Worm (Caenorhabditis elegans) whole organism, L3 larva: ENCODE data around the gene fmi-1.

ENCODE experiments used
- R02D3.7 ChIP-seq: fragments of 150-350 bp; optimal IDR thresholded peaks from 2 replicates; lab custom pipeline; 2014; ENCODE audit warnings: missing biosample characterization, missing genetic modification characterization
- ZK546.5 ChIP-seq: sonication (generic microtip); optimal IDR thresholded peaks from 2 replicates; lab custom pipeline; 2017; ENCODE audit warnings: missing biosample characterization, missing genetic modification characterization
- ama-1 ChIP-seq: fragments of 150-350 bp; optimal IDR thresholded peaks from 2 replicates; lab custom pipeline; 2018
- ceh-16 ChIP-seq: sonication (generic microtip); optimal IDR thresholded peaks from 2 replicates; lab custom pipeline; 2017; ENCODE audit warnings: missing biosample characterization, missing genetic modification characterization
- ceh-28 ChIP-seq: fragments of 150-350 bp; optimal IDR thresholded peaks from 2 replicates; lab custom pipeline; 2014; ENCODE audit warnings: missing biosample characterization, missing genetic modification reagents, missing genetic modification characterization
- ceh-82 ChIP-seq: fragments of 150-350 bp; optimal IDR thresholded peaks from 2 replicates; lab custom pipeline; 2014; ENCODE audit warnings: missing biosample characterization, missing genetic modification characterization
- ceh-9 ChIP-seq: sonication (generic microtip); optimal IDR thresholded peaks from 2 replicates; lab custom pipeline; 2018; ENCODE audit warnings: missing biosample characterization, missing genetic modification characterization
- egl-27 ChIP-seq: sonication (generic microtip); optimal IDR thresholded peaks from 4 replicates; lab custom pipeline; 2017; ENCODE audit warnings: missing biosample characterization, missing genetic modification reagents, missing genetic modification characterization
- egl-5 ChIP-seq: fragments of 150-350 bp; optimal IDR thresholded peaks from 2 replicates; lab custom pipeline; 2017; ENCODE audit warnings: missing biosample characterization, missing genetic modification reagents, missing genetic modification characterization, inconsistent platforms
- elt-1 ChIP-seq: fragments of 150-350 bp; optimal IDR thresholded peaks from 2 replicates; lab custom pipeline; 2014; ENCODE audit warnings: missing biosample characterization, missing genetic modification characterization
- elt-2 ChIP-seq: sonication (generic microtip); optimal IDR thresholded peaks from 2 replicates; lab custom pipeline; 2016; ENCODE audit warnings: missing genetic modification reagents, mild to moderate bottlenecking, missing genetic modification characterization, missing compliant biosample characterization
- elt-3 ChIP-seq, 3 experiments: fragments of 150-350 bp in 1 of 3; sonication (generic microtip) in 2 of 3; optimal IDR thresholded peaks; 2 replicates in 2 of 3; 4 replicates in 1 of 3; lab custom pipeline; 2014 to 2017; ENCODE audit warnings: missing biosample characterization in 3 of 3, missing genetic modification characterization in 3 of 3
- eor-1 ChIP-seq, 2 experiments: fragments of 150-350 bp; optimal IDR thresholded peaks; 2 replicates each; lab custom pipeline; 2014 to 2018; ENCODE audit warnings: missing biosample characterization in 2 of 2, missing genetic modification characterization in 2 of 2
- fkh-2 ChIP-seq: fragments of 150-350 bp; optimal IDR thresholded peaks from 2 replicates; lab custom pipeline; 2014; ENCODE audit warnings: missing biosample characterization, missing genetic modification reagents, missing genetic modification characterization
- fos-1 ChIP-seq: fragments of 150-350 bp; optimal IDR thresholded peaks from 2 replicates; lab custom pipeline; 2014; ENCODE audit warnings: missing biosample characterization, missing genetic modification characterization
- hmg-11 ChIP-seq: sonication (generic microtip); optimal IDR thresholded peaks from 2 replicates; lab custom pipeline; 2016; ENCODE audit warnings: missing genetic modification characterization, missing compliant biosample characterization
- jun-1 ChIP-seq: fragments of 150-350 bp; optimal IDR thresholded peaks from 2 replicates; lab custom pipeline; 2014; ENCODE audit warnings: missing biosample characterization, missing genetic modification reagents, missing genetic modification characterization
- lin-15B ChIP-seq: fragments of 150-350 bp; optimal IDR thresholded peaks from 2 replicates; lab custom pipeline; 2014; ENCODE audit warnings: missing biosample characterization, missing genetic modification characterization
- lin-39 ChIP-seq: fragments of 150-350 bp; optimal IDR thresholded peaks from 2 replicates; lab custom pipeline; 2018; ENCODE audit warnings: missing biosample characterization, missing genetic modification reagents, missing genetic modification characterization
- lsy-12 ChIP-seq: sonication (generic microtip); optimal IDR thresholded peaks from 2 replicates; lab custom pipeline; 2016; ENCODE audit warnings: mild to moderate bottlenecking, missing genetic modification characterization, missing compliant biosample characterization
- mml-1 ChIP-seq: fragments of 150-350 bp; sonication (generic microtip); optimal IDR thresholded peaks from 3 replicates; lab custom pipeline; 2014; ENCODE audit warnings: missing biosample characterization, missing genetic modification characterization
- nfya-1 ChIP-seq: sonication (generic microtip); optimal IDR thresholded peaks from 2 replicates; lab custom pipeline; 2017; ENCODE audit warnings: missing genetic modification characterization, mild to moderate bottlenecking, missing compliant biosample characterization, antibody characterized with exemption, moderate library complexity; ENCODE audit not compliant: insufficient read depth
- nhr-11 ChIP-seq: fragments of 150-350 bp; optimal IDR thresholded peaks from 2 replicates; lab custom pipeline; 2014; ENCODE audit warnings: missing biosample characterization, missing genetic modification characterization
- nhr-12 ChIP-seq: fragments of 150-350 bp; optimal IDR thresholded peaks from 2 replicates; lab custom pipeline; 2014; ENCODE audit warnings: missing biosample characterization, missing genetic modification characterization
- nhr-23 ChIP-seq: fragments of 150-350 bp; optimal IDR thresholded peaks from 2 replicates; lab custom pipeline; 2014; ENCODE audit warnings: missing biosample characterization, missing genetic modification reagents, missing genetic modification characterization
- nhr-237 ChIP-seq: fragments of 150-350 bp; optimal IDR thresholded peaks from 2 replicates; lab custom pipeline; 2014; ENCODE audit warnings: missing biosample characterization, missing genetic modification characterization
- nhr-25 ChIP-seq: sonication (generic microtip); optimal IDR thresholded peaks from 2 replicates; lab custom pipeline; 2017; ENCODE audit warnings: missing biosample characterization, missing genetic modification characterization
- nhr-28 ChIP-seq: fragments of 150-350 bp; optimal IDR thresholded peaks from 2 replicates; lab custom pipeline; 2014; ENCODE audit warnings: missing biosample characterization, missing genetic modification characterization
- nhr-43 ChIP-seq: sonication (generic microtip); optimal IDR thresholded peaks from 2 replicates; lab custom pipeline; 2016; ENCODE audit warnings: mild to moderate bottlenecking, missing genetic modification characterization, missing compliant biosample characterization; ENCODE audit not compliant: poor library complexity, severe bottlenecking
- nhr-67 ChIP-seq: fragments of 150-350 bp; optimal IDR thresholded peaks from 2 replicates; lab custom pipeline; 2014; ENCODE audit warnings: missing biosample characterization, missing genetic modification characterization
- nhr-76 ChIP-seq: fragments of 150-350 bp; sonication (generic microtip); optimal IDR thresholded peaks from 5 replicates; lab custom pipeline; 2014; ENCODE audit warnings: missing biosample characterization, missing genetic modification characterization
- nhr-77 ChIP-seq: fragments of 150-350 bp; optimal IDR thresholded peaks from 2 replicates; lab custom pipeline; 2014; ENCODE audit warnings: missing biosample characterization, missing genetic modification characterization
- pha-4 ChIP-seq: fragments of 150-350 bp; optimal IDR thresholded peaks from 2 replicates; lab custom pipeline; 2014; ENCODE audit warnings: missing biosample characterization, missing genetic modification reagents, missing genetic modification characterization
- pqm-1 ChIP-seq: fragments of 150-350 bp; optimal IDR thresholded peaks from 2 replicates; lab custom pipeline; 2017; ENCODE audit warnings: missing biosample characterization, missing genetic modification characterization, inconsistent platforms
- sea-2 ChIP-seq: fragments of 150-350 bp; sonication (generic microtip); optimal IDR thresholded peaks from 4 replicates; lab custom pipeline; 2014; ENCODE audit warnings: missing biosample characterization, missing genetic modification reagents, missing genetic modification characterization
- skn-1 ChIP-seq: fragments of 150-350 bp; optimal IDR thresholded peaks from 2 replicates; lab custom pipeline; 2014; ENCODE audit warnings: missing biosample characterization, missing genetic modification characterization
- snpc-4 ChIP-seq: fragments of 150-350 bp; optimal IDR thresholded peaks from 2 replicates; lab custom pipeline; 2014; ENCODE audit warnings: missing biosample characterization, missing genetic modification characterization
- tbx-2 ChIP-seq: sonication (generic microtip); optimal IDR thresholded peaks from 2 replicates; lab custom pipeline; 2016; ENCODE audit warnings: mild to moderate bottlenecking, missing genetic modification characterization, missing compliant biosample characterization
- unc-62 ChIP-seq: fragments of 150-350 bp; sonication (generic microtip); optimal IDR thresholded peaks from 4 replicates; lab custom pipeline; 2014; ENCODE audit warnings: missing biosample characterization, missing genetic modification reagents, missing genetic modification characterization
- ztf-11 ChIP-seq: fragments of 150-350 bp; optimal IDR thresholded peaks from 2 replicates; lab custom pipeline; 2014; ENCODE audit warnings: missing biosample characterization, missing genetic modification characterization
- ztf-4 ChIP-seq: fragments of 150-350 bp; optimal IDR thresholded peaks from 2 replicates; lab custom pipeline; 2014; ENCODE audit warnings: missing biosample characterization, missing genetic modification characterization

The fmi-1 gene

ce11 chrV:13002070-13002469 lies 16.8 kb upstream of the fmi-1 start, which contains the start of gene inft-2:
Gene inft-2 (plus strand): TSS chrV:13002317.
- TF ChIP-seq nhr-43 (tag; lab: Kevin White, UChicago) (no peak), pqm-1 (tag; lab: Kevin White, UChicago) (peak; percentile 27), pha-4 (tag; lab: Kevin White, UChicago) (peak; percentile 12), elt-2 (tag; lab: Kevin White, UChicago) (peak; percentile 61)

ce11 chrV:13003378-13003777 lies 15.5 kb upstream of the fmi-1 start:
- peak; percentile 11 for TF ChIP-seq skn-1 (tag; lab: Kevin White, UChicago)
- TF ChIP-seq pqm-1 (tag; lab: Kevin White, UChicago) = peak; percentile 9
- peak; percentile 2 for TF ChIP-seq ztf-4
- TF ChIP-seq mml-1 (tag; lab: Kevin White, UChicago) = no peak
- TF ChIP-seq egl-5 = no peak
- peak; percentile 66 for TF ChIP-seq pha-4 (tag; lab: Kevin White, UChicago)
- TF ChIP-seq fkh-2 = no peak
- peak; percentile 26 for TF ChIP-seq lin-15B (tag; lab: Kevin White, UChicago)
- TF ChIP-seq unc-62 = no peak
- TF ChIP-seq fos-1 = no peak
- no peak for TF ChIP-seq ceh-16
- TF ChIP-seq jun-1 = peak; percentile 34
- peak; percentile 89 for TF ChIP-seq nhr-43 (tag; lab: Kevin White, UChicago)
- TF ChIP-seq ztf-11 (tag; lab: Kevin White, UChicago) = no peak
- no peak for TF ChIP-seq ZK546.5 (tag; lab: Kevin White, UChicago)
- no peak for TF ChIP-seq nhr-11 (tag; lab: Kevin White, UChicago)
- TF ChIP-seq ceh-28 (tag; lab: Kevin White, UChicago) = no peak
- no peak for TF ChIP-seq ceh-82 (tag; lab: Kevin White, UChicago)
- peak; percentile 85 for TF ChIP-seq lin-39
- TF ChIP-seq nhr-23 (tag; lab: Kevin White, UChicago) = peak; percentile 41
- no peak for TF ChIP-seq R02D3.7 (tag; lab: Kevin White, UChicago)
- no peak for TF ChIP-seq nhr-67 (tag; lab: Kevin White, UChicago)
- TF ChIP-seq nhr-237 (tag; lab: Kevin White, UChicago) = no peak
- TF ChIP-seq nhr-25 (tag; lab: Kevin White, UChicago) = peak; percentile 75
- no peak for TF ChIP-seq elt-1 (tag; lab: Kevin White, UChicago)
- TF ChIP-seq hmg-11 (tag; lab: Kevin White, UChicago) = peak; percentile 88
- TF ChIP-seq elt-2 (tag; lab: Kevin White, UChicago) = peak; percentile 61
- no peak for TF ChIP-seq ama-1
- TF ChIP-seq tbx-2 = peak; percentile 43
- no peak for TF ChIP-seq ceh-9 (tag; lab: Kevin White, UChicago)
- no peak for TF ChIP-seq nfya-1 (tag; lab: Kevin White, UChicago)
- TF ChIP-seq lsy-12 (tag; lab: Kevin White, UChicago) = peak; percentile 52
- TF ChIP-seq nhr-12 = no peak
- no peak for TF ChIP-seq nhr-76
- TF ChIP-seq snpc-4 (tag; lab: Kevin White, UChicago) = peak; percentile 36
- TF ChIP-seq egl-27 (tag; lab: Kevin White, UChicago) = no peak
- TF ChIP-seq elt-3 (tag; optimal IDR thresholded peaks at IDR 0.05; lab: Kevin White, UChicago) = no peak
- TF ChIP-seq sea-2 (GFP tag; lab: Kevin White, UChicago) = no peak

ce11 chrV:13004374-13004773 lies 14.5 kb upstream of the fmi-1 start:
- TF ChIP-seq snpc-4 (tag; lab: Kevin White, UChicago) (no peak), ama-1 (no peak), nhr-28 (tag; lab: Kevin White, UChicago) (no peak), ZK546.5 (tag; lab: Kevin White, UChicago) (no peak), tbx-2 (no peak), elt-3 (tag; optimal IDR thresholded peaks at IDR 0.05; lab: Kevin White, UChicago) (no peak), eor-1 (tag; optimal IDR thresholded peaks at IDR 0.05; lab: Kevin White, UChicago) (no peak), hmg-11 (tag; lab: Kevin White, UChicago) (no peak), elt-2 (tag; lab: Kevin White, UChicago) (no peak), ceh-16 (no peak), nhr-77 (tag; lab: Kevin White, UChicago) (no peak), fkh-2 (no peak), skn-1 (tag; lab: Kevin White, UChicago) (no peak), lin-39 (no peak), R02D3.7 (tag; lab: Kevin White, UChicago) (no peak), ceh-9 (tag; lab: Kevin White, UChicago) (no peak), fos-1 (no peak), nfya-1 (tag; lab: Kevin White, UChicago) (no peak)
